Fruit fly (Drosophila melanogaster) whole organism, embryonic: Measurements from ENCODE around the gene CG3408.

Source experiments
- Abd-B ChIP-seq: fragments of 200-800 bp; sonication (Bioruptor generic); optimal IDR thresholded peaks from 2 replicates; lab custom pipeline; 2018; ENCODE audit warnings: missing biosample characterization, mild to moderate bottlenecking, missing genetic modification characterization, moderate library complexity
- Atf3 ChIP-seq: fragments of 200-800 bp; sonication (Bioruptor generic); optimal IDR thresholded peaks from 3 replicates; lab custom pipeline; 2016; ENCODE audit warnings: missing biosample characterization, missing genetic modification characterization
- Bdp1 ChIP-seq: fragments of 200-800 bp; sonication (Bioruptor generic); optimal IDR thresholded peaks from 3 replicates; lab custom pipeline; 2016; ENCODE audit warnings: missing biosample characterization, missing genetic modification characterization
- CG10366 ChIP-seq: fragments of 200-800 bp; sonication (Bioruptor generic); IDR thresholded peaks from 2 replicates; pipeline ENCODE4 v1.3.6; 2022; ENCODE audit warnings: missing biosample characterization, missing genetic modification characterization
- CG12769 ChIP-seq: fragments of 200-800 bp; sonication (Bioruptor generic); optimal IDR thresholded peaks from 2 replicates; lab custom pipeline; 2019; ENCODE audit warnings: missing biosample characterization, mild to moderate bottlenecking, missing genetic modification characterization, moderate library complexity
- CG13424 ChIP-seq: fragments of 200-800 bp; sonication (Bioruptor generic); optimal IDR thresholded peaks from 2 replicates; lab custom pipeline; 2019; ENCODE audit warnings: missing biosample characterization, mild to moderate bottlenecking, missing genetic modification characterization, moderate library complexity
- CG13894 ChIP-seq: fragments of 200-800 bp; sonication (Bioruptor generic); optimal IDR thresholded peaks from 3 replicates; lab custom pipeline; 2018; ENCODE audit warnings: missing biosample characterization, mild to moderate bottlenecking, missing genetic modification characterization, moderate library complexity
- CG17186 ChIP-seq: fragments of 200-800 bp; sonication (Bioruptor generic); optimal IDR thresholded peaks from 3 replicates; lab custom pipeline; 2017; ENCODE audit warnings: missing biosample characterization, missing genetic modification reagents, missing genetic modification characterization
- CG17385 ChIP-seq: fragments of 200-800 bp; sonication (Bioruptor generic); optimal IDR thresholded peaks from 3 replicates; lab custom pipeline; 2018; ENCODE audit warnings: missing biosample characterization, mild to moderate bottlenecking, missing genetic modification characterization
- CG18011 ChIP-seq: fragments of 200-800 bp; sonication (Bioruptor generic); optimal IDR thresholded peaks from 2 replicates; lab custom pipeline; 2017; ENCODE audit warnings: missing biosample characterization, missing genetic modification characterization, mild to moderate bottlenecking, moderate library complexity, missing genotype
- CG18476 ChIP-seq: fragments of 200-800 bp; sonication (Bioruptor generic); optimal IDR thresholded peaks from 2 replicates; lab custom pipeline; 2016; ENCODE audit warnings: missing biosample characterization, mild to moderate bottlenecking, missing genetic modification characterization
- CG2875 ChIP-seq: fragments of 200-800 bp; sonication (Bioruptor generic); optimal IDR thresholded peaks from 2 replicates; lab custom pipeline; 2017; ENCODE audit warnings: missing biosample characterization, mild to moderate bottlenecking, missing genetic modification characterization, missing genetic modification reagents
- CG31365 ChIP-seq: fragments of 200-800 bp; sonication (Bioruptor generic); optimal IDR thresholded peaks from 2 replicates; lab custom pipeline; 2018; ENCODE audit warnings: missing biosample characterization, mild to moderate bottlenecking, missing genetic modification characterization
- CG3847 ChIP-seq: fragments of 200-800 bp; sonication (Bioruptor generic); IDR thresholded peaks from 2 replicates; pipeline ENCODE4 v1.3.6; 2022; ENCODE audit warnings: missing biosample characterization, missing genetic modification characterization
- CG4730 ChIP-seq: fragments of 200-800 bp; sonication (Bioruptor generic); IDR thresholded peaks from 2 replicates; pipeline ENCODE4 v1.3.6; 2022; ENCODE audit warnings: missing biosample characterization, missing genetic modification characterization
- CG5953 ChIP-seq: fragments of 200-800 bp; sonication (Bioruptor generic); IDR thresholded peaks from 2 replicates; pipeline ENCODE4 v1.3.6; 2022; ENCODE audit warnings: missing biosample characterization, missing genetic modification characterization
- CG7963 ChIP-seq: fragments of 200-800 bp; sonication (Bioruptor generic); IDR thresholded peaks from 3 replicates; pipeline ENCODE4 v1.3.6; 2022; ENCODE audit warnings: missing biosample characterization, missing genetic modification characterization; ENCODE audit not compliant: partially characterized antibody
- CG8359 ChIP-seq: fragments of 200-800 bp; sonication (Bioruptor generic); optimal IDR thresholded peaks from 2 replicates; lab custom pipeline; 2017; ENCODE audit warnings: missing biosample characterization, mild to moderate bottlenecking, missing genetic modification characterization, borderline replicate concordance
- CG9437 ChIP-seq: fragments of 200-800 bp; sonication (Bioruptor generic); optimal IDR thresholded peaks from 2 replicates; lab custom pipeline; 2018; ENCODE audit warnings: missing biosample characterization, mild to moderate bottlenecking, missing genetic modification characterization
- E2f1 ChIP-seq: fragments of 200-800 bp; sonication (Bioruptor generic); IDR thresholded peaks from 2 replicates; pipeline ENCODE4 v1.3.6; 2022; ENCODE audit warnings: missing biosample characterization, missing genetic modification characterization
- Fer2 ChIP-seq: fragments of 200-800 bp; sonication (Bioruptor generic); optimal IDR thresholded peaks from 2 replicates; lab custom pipeline; 2018; ENCODE audit warnings: missing biosample characterization, mild to moderate bottlenecking, missing genetic modification characterization, moderate library complexity
- H2.0 ChIP-seq: fragments of 200-800 bp; sonication (Bioruptor generic); IDR thresholded peaks from 2 replicates; pipeline ENCODE4 v1.3.6; 2022; ENCODE audit warnings: missing biosample characterization, missing genetic modification characterization
- Hsf ChIP-seq: fragments of 200-800 bp; sonication (Bioruptor generic); optimal IDR thresholded peaks from 3 replicates; lab custom pipeline; 2016; ENCODE audit warnings: missing biosample characterization, missing genetic modification characterization
- Lpt ChIP-seq: fragments of >200 bp; optimal IDR thresholded peaks from 2 replicates; lab custom pipeline; 2018; ENCODE audit warnings: missing biosample characterization, missing genetic modification characterization
- Nf-YC ChIP-seq: fragments of 200-800 bp; optimal IDR thresholded peaks from 3 replicates; lab custom pipeline; 2019; ENCODE audit warnings: missing biosample characterization, mild to moderate bottlenecking, missing genetic modification characterization, moderate library complexity
- PHDP ChIP-seq: fragments of 200-800 bp; sonication (Bioruptor generic); optimal IDR thresholded peaks from 3 replicates; lab custom pipeline; 2018; ENCODE audit warnings: missing biosample characterization, mild to moderate bottlenecking, missing genetic modification characterization, moderate library complexity
- Ravus ChIP-seq: fragments of 200-800 bp; sonication (Bioruptor generic); IDR thresholded peaks from 2 replicates; pipeline ENCODE4 v1.3.6; 2022; ENCODE audit warnings: missing biosample characterization, missing genetic modification characterization
- Xbp1 ChIP-seq: fragments of 200-800 bp; sonication (Bioruptor generic); optimal IDR thresholded peaks from 3 replicates; lab custom pipeline; 2016; ENCODE audit warnings: missing biosample characterization, mild to moderate bottlenecking, missing genetic modification characterization
- YL-1 ChIP-seq: fragments of 200-800 bp; sonication (Bioruptor generic); optimal IDR thresholded peaks from 3 replicates; lab custom pipeline; 2017; ENCODE audit warnings: missing biosample characterization, mild to moderate bottlenecking, missing genetic modification characterization
- ap ChIP-seq: fragments of 200-800 bp; sonication (Bioruptor generic); IDR thresholded peaks from 2 replicates; pipeline ENCODE4 v1.3.6; 2022; ENCODE audit warnings: missing biosample characterization, missing genetic modification characterization
- az2 ChIP-seq: fragments of 200-800 bp; sonication (Bioruptor generic); optimal IDR thresholded peaks from 3 replicates; lab custom pipeline; 2016; ENCODE audit warnings: missing biosample characterization, missing genetic modification characterization
- bbx ChIP-seq: fragments of 200-800 bp; sonication (Bioruptor generic); IDR thresholded peaks from 2 replicates; pipeline ENCODE4 v1.3.6; 2022; ENCODE audit warnings: missing biosample characterization, missing genetic modification characterization; ENCODE audit not compliant: partially characterized antibody
- cato ChIP-seq: fragments of 200-800 bp; sonication (Bioruptor generic); optimal IDR thresholded peaks from 2 replicates; lab custom pipeline; 2016; ENCODE audit warnings: missing biosample characterization, missing genetic modification characterization, borderline replicate concordance
- disco-r ChIP-seq: fragments of 200-800 bp; sonication (Bioruptor generic); optimal IDR thresholded peaks from 2 replicates; lab custom pipeline; 2016; ENCODE audit warnings: missing biosample characterization, missing genetic modification characterization
- esg ChIP-seq: fragments of 200-800 bp; sonication (Bioruptor generic); conservative IDR thresholded peaks from 2 replicates; pipeline ENCODE4 v1.3.6; 2022; ENCODE audit warnings: missing biosample characterization, missing genetic modification characterization
- fd3F ChIP-seq: fragments of 200-800 bp; sonication (Bioruptor generic); optimal IDR thresholded peaks from 2 replicates; lab custom pipeline; 2018; ENCODE audit warnings: missing biosample characterization, mild to moderate bottlenecking, missing genetic modification characterization, moderate library complexity
- fd96Cb ChIP-seq: fragments of 200-800 bp; sonication (Bioruptor generic); optimal IDR thresholded peaks from 2 replicates; lab custom pipeline; 2018; ENCODE audit warnings: missing biosample characterization, mild to moderate bottlenecking, missing genetic modification characterization, moderate library complexity
- grn ChIP-seq: fragments of 200-800 bp; sonication (Bioruptor generic); optimal IDR thresholded peaks from 3 replicates; lab custom pipeline; 2017; ENCODE audit warnings: missing biosample characterization, missing genetic modification characterization
- gt ChIP-seq: fragments of 200-800 bp; sonication (Bioruptor generic); IDR thresholded peaks from 2 replicates; pipeline ENCODE4 v1.3.6; 2022; ENCODE audit warnings: missing biosample characterization, missing genetic modification characterization
- hb ChIP-seq: fragments of 200-800 bp; sonication (Bioruptor generic); IDR thresholded peaks from 3 replicates; pipeline ENCODE4 v1.3.6; 2022; ENCODE audit warnings: missing biosample characterization, missing genetic modification characterization; ENCODE audit not compliant: partially characterized antibody
- klu ChIP-seq: fragments of 200-800 bp; sonication (Bioruptor generic); IDR thresholded peaks from 2 replicates; pipeline ENCODE4 v1.3.6; 2022; ENCODE audit warnings: missing biosample characterization, missing genetic modification characterization
- mld ChIP-seq: fragments of 200-800 bp; sonication (Bioruptor generic); IDR thresholded peaks from 3 replicates; pipeline ENCODE4 v1.3.6; 2022; ENCODE audit warnings: missing biosample characterization, missing genetic modification characterization; ENCODE audit not compliant: partially characterized antibody
- pb ChIP-seq: fragments of 200-800 bp; sonication (Bioruptor generic); optimal IDR thresholded peaks from 3 replicates; lab custom pipeline; 2016; ENCODE audit warnings: missing biosample characterization, missing genetic modification characterization
- repo ChIP-seq: fragments of 200-800 bp; sonication (Bioruptor generic); optimal IDR thresholded peaks from 2 replicates; lab custom pipeline; 2016; ENCODE audit warnings: missing biosample characterization, missing genetic modification characterization
- rib ChIP-seq: fragments of 200-800 bp; sonication (Bioruptor generic); IDR thresholded peaks from 2 replicates; pipeline ENCODE4 v1.3.6; 2022; ENCODE audit warnings: missing biosample characterization, missing genetic modification characterization
- ro ChIP-seq: fragments of 200-800 bp; sonication (Bioruptor generic); IDR thresholded peaks from 2 replicates; pipeline ENCODE4 v1.3.6; 2022; ENCODE audit warnings: missing biosample characterization, missing genetic modification characterization
- sens-2 ChIP-seq: fragments of 200-800 bp; sonication (Bioruptor generic); IDR thresholded peaks from 2 replicates; pipeline ENCODE4 v1.3.6; 2022; ENCODE audit warnings: missing biosample characterization, missing genetic modification characterization
- tgo ChIP-seq: fragments of 200-800 bp; sonication (Bioruptor generic); IDR thresholded peaks from 3 replicates; pipeline ENCODE4 v1.3.6; 2022; ENCODE audit warnings: missing biosample characterization, missing genetic modification characterization
- wdn ChIP-seq: fragments of 200-800 bp; sonication (Bioruptor generic); IDR thresholded peaks from 2 replicates; pipeline ENCODE4 v1.3.6; 2022; ENCODE audit warnings: missing biosample characterization, missing genetic modification characterization
- yki ChIP-seq: fragments of >200 bp; optimal IDR thresholded peaks from 3 replicates; lab custom pipeline; 2018
- zen ChIP-seq: fragments of 200-800 bp; sonication (Bioruptor generic); optimal IDR thresholded peaks from 3 replicates; lab custom pipeline; 2018; ENCODE audit warnings: missing biosample characterization, mild to moderate bottlenecking, missing genetic modification characterization, moderate library complexity

Gene CG3408

DNA sequence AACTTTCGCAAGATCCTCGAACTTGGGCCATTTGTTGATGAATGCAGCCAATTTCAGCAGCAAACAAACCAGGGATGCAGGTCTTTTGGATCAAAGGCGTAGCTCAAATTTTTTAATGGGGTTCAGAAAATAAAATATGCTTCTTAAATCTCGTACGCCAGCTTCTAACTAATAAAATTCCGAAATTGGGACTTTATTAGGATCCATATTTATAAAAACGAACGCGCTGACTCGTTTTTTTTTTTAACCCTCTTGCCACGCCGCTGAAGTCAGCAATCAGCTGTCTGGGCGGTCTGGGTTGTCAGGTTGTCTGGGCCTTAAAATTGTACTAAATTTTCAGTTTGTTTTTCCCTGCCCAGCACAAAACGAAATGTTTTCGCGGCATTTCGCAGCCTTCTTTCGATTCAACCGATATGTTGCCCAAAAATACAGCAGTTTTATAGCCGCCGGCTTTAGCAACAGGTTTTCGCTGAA lies 51.7 kb downstream of the CG3408 start, which contains the start of gene CG3437 (continued):
- peak; percentile 98 for TF ChIP-seq repo
- TF ChIP-seq CG13424, result peak; percentile 99
- TF ChIP-seq CG17186 (GFP tag; lab: Kevin White, UChicago), result peak; percentile 95
- TF ChIP-seq ap (GFP tag; lab: Robert Waterston, UW), result peak; percentile 99
- TF ChIP-seq hb (GFP tag; lab: Robert Waterston, UW), result no peak
- TF ChIP-seq az2 (GFP tag; lab: Kevin White, UChicago), result peak; percentile 99
- peak; percentile 99 for TF ChIP-seq tgo (GFP tag; lab: Robert Waterston, UW)
- TF ChIP-seq Bdp1, result peak; percentile 94
- peak; percentile 99 for TF ChIP-seq rib
- TF ChIP-seq CG4730 (GFP tag; lab: Robert Waterston, UW), result peak; percentile 99
- peak; percentile 83 for TF ChIP-seq Nf-YC (tag; lab: Kevin White, UChicago)
- TF ChIP-seq YL-1 (GFP tag; lab: Kevin White, UChicago), result peak; percentile 98
- TF ChIP-seq gt (GFP tag; lab: Robert Waterston, UW), result peak; percentile 99
- TF ChIP-seq pb (GFP tag; lab: Kevin White, UChicago), result peak; percentile 98
- TF ChIP-seq mld (GFP tag; lab: Robert Waterston, UW), result no peak
- TF ChIP-seq CG3847, result peak; percentile 99
- peak; percentile 94 for TF ChIP-seq CG8359 (GFP tag; lab: Kevin White, UChicago)
- TF ChIP-seq sens-2 (GFP tag; lab: Robert Waterston, UW), result peak; percentile 99
- TF ChIP-seq Lpt (GFP tag; lab: Kevin White, UChicago), result no peak
- peak; percentile 97 for TF ChIP-seq cato (GFP tag; lab: Kevin White, UChicago)
- peak; percentile 98 for TF ChIP-seq CG18476 (GFP tag; lab: Kevin White, UChicago)
- TF ChIP-seq CG18011, result peak; percentile 93
- peak; percentile 99 for TF ChIP-seq CG10366 (GFP tag; lab: Robert Waterston, UW)
- peak; percentile 98 for TF ChIP-seq fd3F (GFP tag; lab: Kevin White, UChicago)
- peak; percentile 98 for TF ChIP-seq wdn (GFP tag; lab: Robert Waterston, UW)
- peak; percentile 99 for TF ChIP-seq Xbp1 (GFP tag; lab: Kevin White, UChicago)
- peak; percentile 98 for TF ChIP-seq CG5953 (GFP tag; lab: Robert Waterston, UW)
- TF ChIP-seq Abd-B (GFP tag; lab: Kevin White, UChicago), result peak; percentile 99
- TF ChIP-seq yki (lab: Kevin White, UChicago), result no peak
- peak; percentile 98 for TF ChIP-seq Fer2 (tag; lab: Kevin White, UChicago)
- 0 out of 2 replicates have a peak, but pooled peaks have one; percentile 44 for TF ChIP-seq bbx (GFP tag; lab: Robert Waterston, UW)
- peak; percentile 80 for TF ChIP-seq grn (GFP tag; lab: Kevin White, UChicago)
- peak; percentile 99 for TF ChIP-seq Hsf
- TF ChIP-seq Ravus (GFP tag; lab: Robert Waterston, UW), result peak; percentile 96
- peak; percentile 98 for TF ChIP-seq klu (GFP tag; lab: Robert Waterston, UW)
- TF ChIP-seq CG7963 (GFP tag; lab: Robert Waterston, UW), result no peak
- peak; percentile 99 for TF ChIP-seq fd96Cb (tag; lab: Kevin White, UChicago)
- TF ChIP-seq CG17385 (GFP tag; lab: Kevin White, UChicago), result peak; percentile 98
- peak; percentile 97 for TF ChIP-seq disco-r (GFP tag; lab: Kevin White, UChicago)
- peak; percentile 99 for TF ChIP-seq H2.0 (GFP tag; lab: Robert Waterston, UW)
- peak; percentile 99 for TF ChIP-seq esg (GFP tag; lab: Robert Waterston, UW)
- peak; percentile 99 for TF ChIP-seq PHDP (tag; lab: Kevin White, UChicago)
- TF ChIP-seq CG13894 (tag; lab: Kevin White, UChicago), result peak; percentile 99
- TF ChIP-seq Atf3, result peak; percentile 98
- TF ChIP-seq CG31365, result peak; percentile 93
- TF ChIP-seq E2f1 (GFP tag; lab: Robert Waterston, UW), result peak; percentile 99
- peak; percentile 99 for TF ChIP-seq zen (tag; lab: Kevin White, UChicago)
- peak; percentile 99 for TF ChIP-seq CG12769 (tag; lab: Kevin White, UChicago)
- TF ChIP-seq CG2875 (GFP tag; lab: Kevin White, UChicago), result peak; percentile 96
- TF ChIP-seq CG9437, result peak; percentile 91
- TF ChIP-seq ro (GFP tag; lab: Robert Waterston, UW), result peak; percentile 98
